Worm (Caenorhabditis elegans): ENCODE results near the gene mrpl-36.

The mrpl-36 gene

DNA sequence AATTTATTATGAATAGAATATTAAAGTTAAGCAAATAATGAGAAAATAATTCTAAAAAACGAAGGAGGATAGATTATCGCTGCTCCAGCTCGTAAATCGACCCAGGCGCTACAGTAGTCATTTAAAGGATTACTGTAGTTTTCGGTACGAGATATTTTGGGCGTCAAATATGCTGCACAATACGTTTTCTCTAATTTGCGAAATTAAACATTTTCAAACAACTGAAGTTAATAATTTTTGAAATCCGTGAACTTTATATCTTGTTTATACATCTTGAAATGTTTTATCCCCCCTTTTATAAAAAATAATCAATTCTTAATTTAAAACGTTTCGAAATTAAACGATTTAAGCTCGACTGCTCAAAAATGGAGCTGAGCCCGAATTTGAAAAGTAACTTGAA lies 1.8 kb downstream of the mrpl-36 start, which contains the start of gene K11H3.2:
Gene K11H3.2 (plus strand): TSS at position 301 of the 400 bp plus-strand sequence.
- TF ChIP-seq jun-1 (tag; optimal IDR thresholded peaks at IDR 0.05) = no peak
- TF ChIP-seq Y116A8C.19 (tag; optimal IDR thresholded peaks at IDR 0.05; ENCODE audit: borderline replicate concordance) = no peak
- TF ChIP-seq efl-3 (GFP tag; optimal IDR thresholded peaks at IDR 0.05) = no peak
- TF ChIP-seq lsy-2 (tag; optimal IDR thresholded peaks at IDR 0.05) = no peak
- TF ChIP-seq fkh-4 (tag; optimal IDR thresholded peaks at IDR 0.05; ENCODE audit: borderline replicate concordance) = no peak
- TF ChIP-seq egl-13 (tag; optimal IDR thresholded peaks at IDR 0.05) = no peak
- no peak for TF ChIP-seq F16B12.6 (tag; optimal IDR thresholded peaks at IDR 0.05)
- no peak for TF ChIP-seq lin-39 (tag; optimal IDR thresholded peaks at IDR 0.05)
- TF ChIP-seq vab-15 (tag; optimal IDR thresholded peaks at IDR 0.05) = no peak
- no peak for TF ChIP-seq unc-98 (GFP tag; IDR thresholded peaks at IDR 0.05)
- no peak for TF ChIP-seq nhr-11 (tag; optimal IDR thresholded peaks at IDR 0.05)
- no peak for TF ChIP-seq snu-23 (GFP tag; optimal IDR thresholded peaks at IDR 0.05)
- no peak for TF ChIP-seq hlh-4 (tag; optimal IDR thresholded peaks at IDR 0.05)
- TF ChIP-seq nhr-47 (tag; optimal IDR thresholded peaks at IDR 0.05) = no peak
- TF ChIP-seq lin-35 (GFP tag; optimal IDR thresholded peaks at IDR 0.05) = no peak
- TF ChIP-seq grh-1 (GFP tag; IDR thresholded peaks at IDR 0.05) = no peak

DNA sequence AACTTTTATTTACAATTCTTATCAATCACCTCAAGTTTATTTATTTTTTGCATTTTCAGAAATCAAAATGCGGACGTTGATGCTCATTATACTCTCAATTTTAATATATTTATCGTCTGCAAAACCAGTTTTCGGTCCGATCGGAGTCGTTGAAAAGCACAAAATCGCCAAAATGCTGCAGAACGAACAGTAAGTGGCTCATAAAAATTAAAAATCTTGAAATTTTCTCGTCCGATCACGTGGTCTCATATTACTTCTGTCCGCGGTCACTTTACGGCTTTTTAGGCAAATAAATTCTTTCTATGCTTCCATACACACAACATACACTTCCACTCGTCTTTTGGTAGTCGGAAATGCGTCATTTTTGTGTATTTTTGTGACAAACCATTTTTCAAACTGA lies 4.2 kb downstream of the mrpl-36 start, which contains the start of gene K11H3.5:
Gene K11H3.5 (plus strand): TSS at position 54 of the 400 bp plus-strand sequence.
- no peak for TF ChIP-seq efl-1 (optimal IDR thresholded peaks at IDR 0.05)
- TF ChIP-seq efl-1 (GFP tag; optimal IDR thresholded peaks at IDR 0.05 in 1 of 2) = peak in 1 of 2 experiments; percentile 64
- no peak for TF ChIP-seq grh-1 (GFP tag; IDR thresholded peaks at IDR 0.05)
- TF ChIP-seq dpl-1 (GFP tag; optimal IDR thresholded peaks at IDR 0.05) = no peak
- no peak for TF ChIP-seq unc-86 (tag; optimal IDR thresholded peaks at IDR 0.05)
- no peak for TF ChIP-seq fkh-4 (tag; optimal IDR thresholded peaks at IDR 0.05; ENCODE audit: borderline replicate concordance)
- TF ChIP-seq nhr-47 (tag; optimal IDR thresholded peaks at IDR 0.05) = no peak

DNA sequence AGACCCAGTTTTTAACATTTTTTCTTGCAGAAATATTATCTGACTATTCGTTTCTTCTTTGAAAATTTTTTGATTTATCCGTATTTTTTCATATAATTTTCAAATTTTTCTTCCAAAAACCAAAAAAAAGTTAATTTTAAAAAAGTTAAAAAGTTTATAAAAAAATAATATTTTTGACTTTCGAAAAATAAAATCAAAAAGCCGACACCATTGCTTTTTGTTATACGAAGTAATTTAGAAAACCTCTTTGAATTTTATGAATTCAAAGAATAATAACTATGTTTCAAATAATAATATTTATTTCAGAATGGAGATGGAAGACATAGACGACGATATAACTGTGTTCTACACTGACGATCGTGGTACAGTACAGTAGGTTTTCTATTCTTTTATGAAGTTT lies 13.0 kb downstream of the mrpl-36 start, which contains the start of gene K11H3.8:
Gene K11H3.8 (plus strand): TSS at position 301 of the 400 bp plus-strand sequence.
- no peak for TF ChIP-seq ztf-11 (tag; optimal IDR thresholded peaks at IDR 0.05)
- TF ChIP-seq elt-2 (tag; optimal IDR thresholded peaks at IDR 0.05) = no peak
- no peak for TF ChIP-seq grh-1 (GFP tag; IDR thresholded peaks at IDR 0.05)
- no peak for TF ChIP-seq egl-27 (tag; optimal IDR thresholded peaks at IDR 0.05)
- no peak for TF ChIP-seq ceh-88 (GFP tag; IDR thresholded peaks at IDR 0.05)
- no peak for TF ChIP-seq dpl-1 (GFP tag; optimal IDR thresholded peaks at IDR 0.05)
- no peak for TF ChIP-seq mef-2 (tag; optimal IDR thresholded peaks at IDR 0.05)
- no peak for TF ChIP-seq lsy-2 (tag; optimal IDR thresholded peaks at IDR 0.05)
- no peak for TF ChIP-seq nhr-47 (tag; optimal IDR thresholded peaks at IDR 0.05)
- no peak for TF ChIP-seq ceh-8 (GFP tag; optimal IDR thresholded peaks at IDR 0.05)
- no peak for TF ChIP-seq skn-1 (tag; optimal IDR thresholded peaks at IDR 0.05)
- TF ChIP-seq unc-130 (tag; optimal IDR thresholded peaks at IDR 0.05) = no peak

ce11 chrIII:9832569-9832968 lies 15.3 kb downstream of the mrpl-36 start:
- TF ChIP-seq snu-23 (GFP tag; optimal IDR thresholded peaks at IDR 0.05) (no peak), rnt-1 (tag; optimal IDR thresholded peaks at IDR 0.05) (no peak), jun-1 (tag; optimal IDR thresholded peaks at IDR 0.05) (no peak), efl-3 (GFP tag; optimal IDR thresholded peaks at IDR 0.05) (no peak), ztf-4 (tag; optimal IDR thresholded peaks at IDR 0.05) (no peak), nhr-11 (tag; optimal IDR thresholded peaks at IDR 0.05) (no peak), efl-1 (optimal IDR thresholded peaks at IDR 0.05) (no peak), efl-1 (GFP tag; optimal IDR thresholded peaks at IDR 0.05 in 1 of 2) (no peak), alr-1 (tag; optimal IDR thresholded peaks at IDR 0.05; ENCODE audit: borderline replicate concordance) (no peak), mab-9 (GFP tag; IDR thresholded peaks at IDR 0.05) (no peak), pqm-1 (tag; optimal IDR thresholded peaks at IDR 0.05) (no peak), lin-35 (GFP tag; optimal IDR thresholded peaks at IDR 0.05) (no peak), lin-39 (tag; optimal IDR thresholded peaks at IDR 0.05) (no peak)

ce11 chrIII:9830502-9830901 lies 17.4 kb downstream of the mrpl-36 start, which contains the start of gene ZK632.12:
Gene ZK632.12, plus strand, starts transcription at chrIII:9830802.
- TF ChIP-seq fkh-8 (tag; optimal IDR thresholded peaks at IDR 0.05) = no peak
- no peak for TF ChIP-seq mdl-1 (tag; optimal IDR thresholded peaks at IDR 0.05)
